Worm (Caenorhabditis elegans): ENCODE measurements around the gene vpat-1.
A peak's percentile ranks its signal among the peaks of the same experiment; 100 is the strongest.

DNA sequence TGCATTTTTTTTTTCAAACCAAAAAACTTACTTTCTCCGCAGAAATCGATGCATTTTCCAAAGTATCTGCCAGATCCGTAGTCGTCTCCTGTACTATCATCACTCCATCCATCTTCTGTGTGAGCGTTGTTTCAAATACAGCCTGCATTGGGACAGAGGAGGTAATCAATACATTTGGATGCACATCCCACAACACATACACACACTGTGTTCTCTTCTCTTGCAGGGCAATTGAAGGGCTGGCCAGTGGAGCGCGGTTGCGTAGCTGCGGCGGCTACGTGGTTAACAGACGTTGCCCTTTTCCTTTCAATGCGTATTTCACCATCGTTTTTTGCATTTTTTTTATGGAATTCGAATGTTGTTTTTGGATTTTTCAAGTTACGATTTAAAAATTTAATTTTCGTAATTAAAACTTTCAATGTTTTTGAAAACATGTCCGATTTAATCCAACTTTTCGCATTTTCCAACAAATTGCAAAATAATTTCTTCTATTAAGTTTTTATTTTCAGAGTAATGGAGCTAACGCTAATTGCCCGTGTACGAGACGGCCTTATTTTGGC is 10.9 kb downstream of the vpat-1 start, which contains the start of the genes stau-1 and sec-22:
- TF ChIP-seq ztf-4 (tag; optimal IDR thresholded peaks at IDR 0.05) (no peak), nhr-10 (tag; optimal IDR thresholded peaks at IDR 0.05) (no peak), unc-62 (GFP tag; optimal IDR thresholded peaks at IDR 0.05) (no peak), alr-1 (tag; optimal IDR thresholded peaks at IDR 0.05) (no peak), aly-2 (tag; optimal IDR thresholded peaks at IDR 0.05) (no peak), nhr-237 (tag; optimal IDR thresholded peaks at IDR 0.05) (no peak), lsy-2 (tag; optimal IDR thresholded peaks at IDR 0.05) (peak in 1 of 2 experiments; percentile 45)

All from whole organism, L2 larva.